Worm (Caenorhabditis elegans) whole organism, L4/young adult: ENCODE data around the gene efk-1.
A peak's percentile ranks its signal among the peaks of the same experiment; 100 is the strongest.

ENCODE experiments used
- W03F9.2 ChIP-seq: fragments of 150-350 bp; optimal IDR thresholded peaks from 2 replicates; lab custom pipeline; 2014; ENCODE audit warnings: missing biosample characterization, missing genetic modification characterization
- him-1 ChIP-seq: sonication (generic microtip); optimal IDR thresholded peaks from 2 replicates; lab custom pipeline; 2016; ENCODE audit warnings: missing genotype, missing genetic modification reagents, missing genetic modification characterization, missing compliant biosample characterization

DNA sequence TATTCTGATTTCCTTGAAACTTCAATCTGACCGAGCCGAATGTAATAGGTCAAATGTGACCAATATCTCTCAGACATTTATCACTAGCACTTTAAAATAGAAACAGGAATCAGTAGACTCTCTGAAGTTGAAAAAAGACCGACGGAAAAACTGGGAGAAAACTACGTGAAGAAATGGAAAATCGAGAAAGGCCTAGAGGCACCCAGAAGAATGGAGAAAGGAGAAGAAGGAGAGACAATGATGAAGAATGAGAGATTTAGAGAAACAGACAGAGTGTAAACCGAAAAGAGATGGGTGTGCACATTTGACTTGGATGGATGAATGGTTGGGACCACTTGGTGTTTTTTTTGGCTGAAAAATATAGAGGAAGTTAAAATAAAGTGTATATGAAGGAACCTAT, 1.7 kb upstream of the efk-1 start:
- TF ChIP-seq him-1 (tag; lab: Kevin White, UChicago), result no peak
- peak; percentile 37 for TF ChIP-seq W03F9.2
